Fruit fly (Drosophila melanogaster): ENCODE measurements around the gene AOX3.
A peak's percentile ranks its signal among the peaks of the same experiment; 100 is the strongest.

Gene AOX3

dm6 chr3R:15547827-15548517 lies at the start of gene AOX3:
AOX3 (minus strand) TSS chr3R:15548188.
- TF ChIP-seq trem (tag; optimal IDR thresholded peaks at IDR 0.05): no peak
- TF ChIP-seq Adf1 (GFP tag; IDR thresholded peaks at IDR 0.05): no peak
- TF ChIP-seq CG18764 (GFP tag; optimal IDR thresholded peaks at IDR 0.05): no peak
- no peak for TF ChIP-seq tgo (GFP tag; IDR thresholded peaks at IDR 0.05)
- no peak for TF ChIP-seq CG5953 (GFP tag; IDR thresholded peaks at IDR 0.05)
- no peak for TF ChIP-seq CG1832 (GFP tag; optimal IDR thresholded peaks at IDR 0.05)
- TF ChIP-seq CG4617 (GFP tag; optimal IDR thresholded peaks at IDR 0.05; ENCODE audit: borderline replicate concordance): no peak
- no peak for TF ChIP-seq CG7963 (GFP tag; IDR thresholded peaks at IDR 0.05; ENCODE audit: partially characterized antibody)
- TF ChIP-seq Dek (tag; optimal IDR thresholded peaks at IDR 0.05): no peak
- no peak for TF ChIP-seq CG12744 (GFP tag; optimal IDR thresholded peaks at IDR 0.05)
- TF ChIP-seq Rx (GFP tag; IDR thresholded peaks at IDR 0.05): no peak
- no peak for TF ChIP-seq cg (GFP tag; optimal IDR thresholded peaks at IDR 0.05)
- TF ChIP-seq Neu2 (GFP tag; optimal IDR thresholded peaks at IDR 0.05; ENCODE audit: borderline replicate concordance): no peak
- TF ChIP-seq MTF-1 (GFP tag; optimal IDR thresholded peaks at IDR 0.05; ENCODE audit: borderline replicate concordance): no peak
- TF ChIP-seq nerfin-2 (GFP tag; IDR thresholded peaks at IDR 0.05; ENCODE audit: partially characterized antibody): no peak
- no peak for TF ChIP-seq p53 (GFP tag; optimal IDR thresholded peaks at IDR 0.05)
- no peak for TF ChIP-seq klu (GFP tag; IDR thresholded peaks at IDR 0.05)
- peak; percentile 35 for TF ChIP-seq CG13775 (GFP tag; optimal IDR thresholded peaks at IDR 0.05)
- TF ChIP-seq Pdp1 (GFP tag; optimal IDR thresholded peaks at IDR 0.05): peak; percentile 12 to 84
- TF ChIP-seq zfh2 (GFP tag; optimal IDR thresholded peaks at IDR 0.05): peak; percentile 63
- TF ChIP-seq seq (GFP tag; IDR thresholded peaks at IDR 0.05): no peak
- no peak for TF ChIP-seq CG11695 (GFP tag; IDR thresholded peaks at IDR 0.05)
- peak; percentile 34 for TF ChIP-seq HLH54F (GFP tag; optimal IDR thresholded peaks at IDR 0.05)
- no peak for TF ChIP-seq CG17359 (tag; optimal IDR thresholded peaks at IDR 0.05)
- no peak for TF ChIP-seq gcm (GFP tag; optimal IDR thresholded peaks at IDR 0.05)
- TF ChIP-seq ash1 (GFP tag; optimal IDR thresholded peaks at IDR 0.05): no peak
- no peak for TF ChIP-seq Myb (GFP tag; optimal IDR thresholded peaks at IDR 0.05)
- no peak for TF ChIP-seq CG6175 (GFP tag; IDR thresholded peaks at IDR 0.05)
- TF ChIP-seq CG10543 (GFP tag; optimal IDR thresholded peaks at IDR 0.05): no peak
- no peak for TF ChIP-seq Dp (GFP tag; optimal IDR thresholded peaks at IDR 0.05)
- TF ChIP-seq CG7556 (GFP tag; optimal IDR thresholded peaks at IDR 0.05): no peak
- TF ChIP-seq Atf3 (GFP tag; optimal IDR thresholded peaks at IDR 0.05): no peak
- TF ChIP-seq CG2202 (tag; optimal IDR thresholded peaks at IDR 0.05): no peak
- TF ChIP-seq CG10366 (GFP tag; IDR thresholded peaks at IDR 0.05): no peak
- TF ChIP-seq Sox100B (GFP tag; optimal IDR thresholded peaks at IDR 0.05): no peak
- peak; percentile 54; the same call in 1 of the 2 replicates for TF ChIP-seq al (GFP tag; IDR thresholded peaks at IDR 0.05)
- TF ChIP-seq gfzf (GFP tag; optimal IDR thresholded peaks at IDR 0.05): no peak
- TF ChIP-seq nau (GFP tag; optimal IDR thresholded peaks at IDR 0.05): no peak
- no peak for TF ChIP-seq eve (GFP tag; optimal IDR thresholded peaks at IDR 0.05)
- TF ChIP-seq CG14965 (GFP tag; optimal IDR thresholded peaks at IDR 0.05; ENCODE audit: borderline replicate concordance): no peak
- no peak for TF ChIP-seq CG17612 (GFP tag; IDR thresholded peaks at IDR 0.05)
- no peak for TF ChIP-seq hbn (GFP tag; IDR thresholded peaks at IDR 0.05; ENCODE audit: partially characterized antibody)
- no peak for TF ChIP-seq CG2875 (GFP tag; optimal IDR thresholded peaks at IDR 0.05)
- TF ChIP-seq pb (GFP tag; optimal IDR thresholded peaks at IDR 0.05): no peak
- peak; percentile 37; the same call in 1 of the 3 replicates for TF ChIP-seq dysf (GFP tag; IDR thresholded peaks at IDR 0.05)
- no peak for TF ChIP-seq CG3726 (GFP tag; IDR thresholded peaks at IDR 0.05)
- TF ChIP-seq emc (GFP tag; optimal IDR thresholded peaks at IDR 0.05): no peak
- TF ChIP-seq nom (GFP tag; optimal IDR thresholded peaks at IDR 0.05): no peak
- TF ChIP-seq Bgb (GFP tag; IDR thresholded peaks at IDR 0.05; ENCODE audit: partially characterized antibody): no peak
- TF ChIP-seq CG9609 (GFP tag; optimal IDR thresholded peaks at IDR 0.05): no peak
